Fruit fly (Drosophila melanogaster): ENCODE measurements around the gene eIF5B.

Gene eIF5B

dm6 chr3L:3460402-3461027 lies at the start of gene eIF5B:
eIF5B (minus strand) TSS chr3L:3460977.
- TF ChIP-seq CG8478 (optimal IDR thresholded peaks at IDR 0.05) (no peak), CTCF (optimal IDR thresholded peaks at IDR 0.05) (no peak)

- TF ChIP-seq CG8478 (optimal IDR thresholded peaks at IDR 0.05) (no peak), CTCF (optimal IDR thresholded peaks at IDR 0.05) (no peak)
Observed at dm6 chr3L:3503248-3503647, 42.5 kb upstream of the eIF5B start.

dm6 chr3L:3496593-3496992 lies 35.8 kb upstream of the eIF5B start:
- TF ChIP-seq CG8478 (optimal IDR thresholded peaks at IDR 0.05) (no peak), CTCF (optimal IDR thresholded peaks at IDR 0.05) (no peak)

- TF ChIP-seq CG8478 (optimal IDR thresholded peaks at IDR 0.05) (no peak), CTCF (optimal IDR thresholded peaks at IDR 0.05) (peak in 1 of 2 experiments; percentile 10)
Observed at dm6 chr3L:3492116-3492747, 31.5 kb upstream of the eIF5B start.

dm6 chr3L:3485088-3485710 lies 24.4 kb upstream of the eIF5B start:
- TF ChIP-seq CG8478 (optimal IDR thresholded peaks at IDR 0.05), result no peak
- TF ChIP-seq CTCF (optimal IDR thresholded peaks at IDR 0.05), result no peak

dm6 chr3L:3484553-3484952 lies 23.8 kb upstream of the eIF5B start, which contains the start of gene CG43074:
CG43074 (minus strand) TSS chr3L:3484653.
- TF ChIP-seq CTCF (optimal IDR thresholded peaks at IDR 0.05), result no peak
- no peak for TF ChIP-seq CG8478 (optimal IDR thresholded peaks at IDR 0.05)

- TF ChIP-seq CG8478 (optimal IDR thresholded peaks at IDR 0.05), result no peak
Observed at dm6 chr3L:3479551-3479950, 18.8 kb upstream of the eIF5B start.

dm6 chr3L:3472786-3473185 lies 12.0 kb upstream of the eIF5B start:
- TF ChIP-seq CG8478 (optimal IDR thresholded peaks at IDR 0.05) (no peak), CTCF (optimal IDR thresholded peaks at IDR 0.05) (no peak)

- TF ChIP-seq CTCF (optimal IDR thresholded peaks at IDR 0.05), result peak in 1 of 2 experiments; percentile 9
- no peak for TF ChIP-seq CG8478 (optimal IDR thresholded peaks at IDR 0.05)
Observed at dm6 chr3L:3472063-3472528, 11.3 kb upstream of the eIF5B start, which contains the start of the genes CG32267 and CG42324. CG32267 (minus strand) TSS chr3L:3472113. CG42324 (plus strand) TSS chr3L:3472447.

- TF ChIP-seq CTCF (optimal IDR thresholded peaks at IDR 0.05) (peak in 1 of 2 experiments; percentile 27), CG8478 (optimal IDR thresholded peaks at IDR 0.05) (no peak)
Observed at dm6 chr3L:3471174-3471573, 10.4 kb upstream of the eIF5B start, which contains the start of gene CG14971. CG14971 (minus strand) TSS chr3L:3471309.

- TF ChIP-seq CG8478 (optimal IDR thresholded peaks at IDR 0.05) (no peak), CTCF (optimal IDR thresholded peaks at IDR 0.05) (no peak)
Observed at dm6 chr3L:3469709-3470108, 8.9 kb upstream of the eIF5B start.

- TF ChIP-seq CTCF (optimal IDR thresholded peaks at IDR 0.05) (no peak), CG8478 (optimal IDR thresholded peaks at IDR 0.05) (no peak)
Observed at dm6 chr3L:3466200-3466599, 5.4 kb upstream of the eIF5B start, which contains the start of gene CycJ. CycJ (plus strand) TSS chr3L:3466428.

dm6 chr3L:3461557-3462414 lies 1.0 kb upstream of the eIF5B start:
- TF ChIP-seq CTCF (optimal IDR thresholded peaks at IDR 0.05), result no peak
- no peak for TF ChIP-seq CG8478 (optimal IDR thresholded peaks at IDR 0.05)

- no peak for TF ChIP-seq CTCF (optimal IDR thresholded peaks at IDR 0.05)
- no peak for TF ChIP-seq CG8478 (optimal IDR thresholded peaks at IDR 0.05)
Observed at dm6 chr3L:3461119-3461518, 342 bp upstream of the eIF5B start, which contains the start of the genes CG46463 and armi. CG46463 (plus strand) TSS chr3L:3461315. armi (plus strand) TSS chr3L:3461317.

- TF ChIP-seq CG8478 (optimal IDR thresholded peaks at IDR 0.05) (no peak), CTCF (optimal IDR thresholded peaks at IDR 0.05) (peak; percentile 19 to 44)
Observed at dm6 chr3L:3456922-3457321, 3.9 kb downstream of the eIF5B start.
